Fruit fly (Drosophila melanogaster): ENCODE results near the gene opm.

opm gene

dm6 chrX:15085777-15086510, 19.7 kb upstream of the opm start, which contains the start of the genes CG15027 and Dbct (continued):
- no peak for TF ChIP-seq CG8089 (GFP tag; optimal IDR thresholded peaks at IDR 0.05)
- TF ChIP-seq CG10431 (GFP tag; optimal IDR thresholded peaks at IDR 0.05) = no peak
- no peak for TF ChIP-seq dati (GFP tag; IDR thresholded peaks at IDR 0.05)
- peak; percentile 4 for TF ChIP-seq CG31388 (GFP tag; optimal IDR thresholded peaks at IDR 0.05)
- no peak for TF ChIP-seq otp (GFP tag; IDR thresholded peaks at IDR 0.05)
- TF ChIP-seq sisA (GFP tag; IDR thresholded peaks at IDR 0.05) = peak; percentile 72
- peak; percentile 72 for TF ChIP-seq slbo (GFP tag; IDR thresholded peaks at IDR 0.05)
- TF ChIP-seq hth (optimal IDR thresholded peaks at IDR 0.05) = no peak
- TF ChIP-seq dysf (GFP tag; IDR thresholded peaks at IDR 0.05) = peak; percentile 74
- TF ChIP-seq Rfx (GFP tag; IDR thresholded peaks at IDR 0.05) = peak; percentile 72
- peak; percentile 68 for TF ChIP-seq CG9215 (GFP tag; IDR thresholded peaks at IDR 0.05)
- peak; percentile 70 for TF ChIP-seq CG11504 (tag; optimal IDR thresholded peaks at IDR 0.05)
- peak; percentile 63 for TF ChIP-seq sob (GFP tag; IDR thresholded peaks at IDR 0.05)
- TF ChIP-seq tx (GFP tag; optimal IDR thresholded peaks at IDR 0.05) = no peak
- TF ChIP-seq ken (GFP tag; IDR thresholded peaks at IDR 0.05) = peak; percentile 56; the same call in 1 of the 3 replicates
- peak; percentile 84 for TF ChIP-seq Scr (GFP tag; IDR thresholded peaks at IDR 0.05; ENCODE audit: partially characterized antibody)
- peak; percentile 92 for TF ChIP-seq CG10267 (tag; optimal IDR thresholded peaks at IDR 0.05)
- peak; percentile 38 for TF ChIP-seq CG13296 (GFP tag; optimal IDR thresholded peaks at IDR 0.05)
- TF ChIP-seq tin (GFP tag; optimal IDR thresholded peaks at IDR 0.05) = peak; percentile 57
- TF ChIP-seq Hmr (GFP tag; optimal IDR thresholded peaks at IDR 0.05) = peak; percentile 54
- peak; percentile 33; the same call in 1 of the 2 replicates for TF ChIP-seq klu (GFP tag; IDR thresholded peaks at IDR 0.05)
- no peak for TF ChIP-seq CG11398 (GFP tag; optimal IDR thresholded peaks at IDR 0.05)
- TF ChIP-seq CG11723 (GFP tag; optimal IDR thresholded peaks at IDR 0.05) = peak; percentile 32
- peak; percentile 82 for TF ChIP-seq gem (tag; optimal IDR thresholded peaks at IDR 0.05)
- no peak for TF ChIP-seq ash1 (GFP tag; optimal IDR thresholded peaks at IDR 0.05)
- 0 out of 2 replicates have a peak, but pooled peaks have one; percentile 15 for TF ChIP-seq aop (GFP tag; IDR thresholded peaks at IDR 0.05)
- TF ChIP-seq CG11247 (GFP tag; IDR thresholded peaks at IDR 0.05) = peak; percentile 26; the same call in 1 of the 2 replicates
- TF ChIP-seq Oli (tag; optimal IDR thresholded peaks at IDR 0.05) = peak; percentile 61
- TF ChIP-seq Dip3 (GFP tag; optimal IDR thresholded peaks at IDR 0.05) = peak; percentile 6
- no peak for TF ChIP-seq CG17186 (GFP tag; optimal IDR thresholded peaks at IDR 0.05)
- peak; percentile 60 for TF ChIP-seq B-H1 (GFP tag; IDR thresholded peaks at IDR 0.05)
- no peak for TF ChIP-seq bigmax (GFP tag; optimal IDR thresholded peaks at IDR 0.05)
- TF ChIP-seq CG8765 (GFP tag; IDR thresholded peaks at IDR 0.05) = peak; percentile 26; the same call in 1 of the 2 replicates
- peak; percentile 87 for TF ChIP-seq sd (tag; optimal IDR thresholded peaks at IDR 0.05)
- peak; percentile 30 for TF ChIP-seq CG8281 (tag; optimal IDR thresholded peaks at IDR 0.05)
- TF ChIP-seq CG4282 (GFP tag; optimal IDR thresholded peaks at IDR 0.05) = no peak
- peak; percentile 40 for TF ChIP-seq nerfin-1 (tag; optimal IDR thresholded peaks at IDR 0.05)
- peak; percentile 41 for TF ChIP-seq CG15011 (GFP tag; optimal IDR thresholded peaks at IDR 0.05)
- TF ChIP-seq Atf-2 (GFP tag; optimal IDR thresholded peaks at IDR 0.05) = no peak
- TF ChIP-seq unpg (GFP tag; optimal IDR thresholded peaks at IDR 0.05) = peak; percentile 73
- TF ChIP-seq CG9437 (GFP tag; optimal IDR thresholded peaks at IDR 0.05) = peak; percentile 52
- no peak for TF ChIP-seq usp (GFP tag; optimal IDR thresholded peaks at IDR 0.05)
- TF ChIP-seq Usf (GFP tag; optimal IDR thresholded peaks at IDR 0.05) = no peak
- no peak for TF ChIP-seq sqz (GFP tag; optimal IDR thresholded peaks at IDR 0.05)
- TF ChIP-seq Gug (GFP tag; IDR thresholded peaks at IDR 0.05) = 0 out of 4 replicates have a peak, but pooled peaks have one; percentile 43
- peak; percentile 68; the same call in 1 of the 2 replicates for TF ChIP-seq CG32767 (GFP tag; IDR thresholded peaks at IDR 0.05)
- TF ChIP-seq crol (GFP tag; IDR thresholded peaks at IDR 0.05) = no peak
- TF ChIP-seq Abd-B (GFP tag; optimal IDR thresholded peaks at IDR 0.05) = peak; percentile 48
- TF ChIP-seq chn (GFP tag; optimal IDR thresholded peaks at IDR 0.05) = no peak
- TF ChIP-seq Rx (GFP tag; IDR thresholded peaks at IDR 0.05) = no peak; the same call in 1 of the 2 replicates
